Worm (Caenorhabditis elegans): ENCODE data around the gene hrde-1.
A peak's percentile ranks its signal among the peaks of the same experiment; 100 is the strongest.

The hrde-1 gene

DNA sequence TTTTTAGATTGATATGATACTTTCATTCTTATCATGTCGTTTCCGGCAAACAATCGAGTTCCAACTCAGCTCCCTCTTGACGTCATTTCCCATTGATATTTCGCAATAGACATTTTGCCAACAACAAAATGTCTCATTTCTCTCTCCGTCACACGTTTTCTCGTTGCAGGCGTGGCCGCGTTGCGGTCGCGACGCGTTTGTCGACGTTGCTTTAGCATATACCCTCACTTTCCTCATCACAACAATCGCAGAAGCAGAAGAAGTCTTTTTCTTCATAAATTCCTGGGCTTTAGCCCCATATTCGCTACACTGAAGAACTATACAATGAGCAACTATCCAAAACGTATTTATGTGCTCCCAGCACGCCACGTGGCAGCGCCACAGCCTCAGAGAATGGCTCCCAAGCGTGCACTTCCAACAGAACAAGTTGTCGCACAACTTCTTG lies 17.7 kb upstream of the hrde-1 start, which contains the start of gene xbp-1 (continued):
- TF ChIP-seq nhr-42 (GFP tag; IDR thresholded peaks at IDR 0.05) (0 out of 2 replicates have a peak, but pooled peaks have one; percentile 64), nhr-48 (tag; optimal IDR thresholded peaks at IDR 0.05) (peak; percentile 82), dve-1 (tag; optimal IDR thresholded peaks at IDR 0.05; ENCODE audit: insufficient read depth) (peak; percentile 99), unc-130 (GFP tag; optimal IDR thresholded peaks at IDR 0.05) (no peak), hmg-1.1 (GFP tag; IDR thresholded peaks at IDR 0.05) (peak; percentile 75), zag-1 (tag; optimal IDR thresholded peaks at IDR 0.05) (no peak), daf-16 (GFP tag; optimal IDR thresholded peaks at IDR 0.05) (peak; percentile 15 to 92), daf-16 (tag; optimal IDR thresholded peaks at IDR 0.05) (peak; percentile 99), lin-13 (GFP tag; optimal IDR thresholded peaks at IDR 0.05) (peak; percentile 94), aly-2 (tag; optimal IDR thresholded peaks at IDR 0.05) (no peak), D1046.2 (GFP tag; IDR thresholded peaks at IDR 0.05) (no peak), ceh-32 (tag; optimal IDR thresholded peaks at IDR 0.05; ENCODE audit: poor library complexity) (no peak), nhr-41 (GFP tag; IDR thresholded peaks at IDR 0.05) (peak; percentile 79), F49E8.2 (tag; optimal IDR thresholded peaks at IDR 0.05; ENCODE audit: borderline replicate concordance) (no peak), zip-2 (tag; optimal IDR thresholded peaks at IDR 0.05) (peak; percentile 78), ceh-44 (GFP tag; IDR thresholded peaks at IDR 0.05) (no peak), mep-1 (tag; optimal IDR thresholded peaks at IDR 0.05) (peak; percentile 92), nhr-25 (tag; optimal IDR thresholded peaks at IDR 0.05; ENCODE audit: borderline replicate concordance, insufficient read depth) (peak; percentile 78), T26A8.4 (GFP tag; IDR thresholded peaks at IDR 0.05) (peak; percentile 58), mxl-2 (GFP tag; conservative IDR thresholded peaks at IDR 0.05) (0 out of 2 replicates have a peak, but pooled peaks have one; percentile 17), dmd-8 (GFP tag; IDR thresholded peaks at IDR 0.05) (no peak), daf-8 (GFP tag; IDR thresholded peaks at IDR 0.05) (no peak), mdt-29 (GFP tag; IDR thresholded peaks at IDR 0.05) (peak; percentile 49; the same call in 1 of the 2 replicates), sdz-12 (GFP tag; optimal IDR thresholded peaks at IDR 0.05) (peak; percentile 50), F44E2.7 (GFP tag; IDR thresholded peaks at IDR 0.05) (no peak), tra-1 (GFP tag; IDR thresholded peaks at IDR 0.05) (peak; percentile 81), mes-2 (tag; optimal IDR thresholded peaks at IDR 0.05; ENCODE audit: poor library complexity, severe bottlenecking) (peak; percentile 90)

DNA sequence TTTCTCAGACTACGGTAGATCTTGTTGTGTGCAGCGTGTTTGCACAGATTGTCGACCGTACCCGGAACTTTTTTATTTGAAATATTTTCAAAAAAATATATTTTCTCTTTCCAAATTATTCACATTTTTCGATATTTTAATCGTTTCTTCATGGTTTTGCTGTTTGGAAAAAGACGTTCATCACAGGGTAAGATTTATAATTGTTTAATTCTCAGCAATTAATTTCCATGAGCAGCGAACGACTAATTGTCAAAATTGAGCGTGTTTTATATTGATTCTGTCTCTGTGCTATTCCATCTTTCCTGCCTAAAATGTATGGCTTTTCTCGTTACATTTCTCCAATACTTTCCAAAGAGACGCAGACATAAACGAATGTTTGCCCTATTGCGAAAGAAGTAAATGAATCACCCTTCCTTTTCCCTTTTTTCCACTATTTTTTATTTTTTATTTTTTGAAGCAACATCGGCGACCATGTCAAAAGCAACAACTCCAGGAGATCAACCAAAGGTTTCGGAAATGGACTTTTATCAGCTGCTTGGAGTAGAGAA lies 15.2 kb upstream of the hrde-1 start, which contains the start of gene dnj-16:
TSS of gene dnj-16 (plus strand) at position 51 of the 548 bp plus-strand sequence.
- TF ChIP-seq aly-2 (tag; optimal IDR thresholded peaks at IDR 0.05) (no peak), fkh-10 (GFP tag; optimal IDR thresholded peaks at IDR 0.05) (no peak), pqm-1 (tag; optimal IDR thresholded peaks at IDR 0.05) (peak; percentile 36), lsy-2 (tag; optimal IDR thresholded peaks at IDR 0.05) (peak in 1 of 2 experiments; percentile 71), ama-1 (optimal IDR thresholded peaks at IDR 0.05) (no peak), ceh-82 (tag; optimal IDR thresholded peaks at IDR 0.05) (no peak), ceh-32 (tag; optimal IDR thresholded peaks at IDR 0.05; ENCODE audit: poor library complexity) (no peak), set-16 (GFP tag; IDR thresholded peaks at IDR 0.05) (no peak), zip-2 (tag; optimal IDR thresholded peaks at IDR 0.05) (no peak), mdl-1 (tag; optimal IDR thresholded peaks at IDR 0.05) (peak in 1 of 2 experiments; percentile 2), cey-2 (tag; optimal IDR thresholded peaks at IDR 0.05; ENCODE audit: borderline replicate concordance, insufficient read depth) (no peak), mxl-3 (GFP tag; optimal IDR thresholded peaks at IDR 0.05) (no peak), lin-38 (GFP tag; IDR thresholded peaks at IDR 0.05) (no peak), Y5F2A.4 (GFP tag; optimal IDR thresholded peaks at IDR 0.05) (no peak), Y75B8A.6 (GFP tag; IDR thresholded peaks at IDR 0.05) (no peak), dmd-9 (GFP tag; IDR thresholded peaks at IDR 0.05) (no peak), zag-1 (tag; optimal IDR thresholded peaks at IDR 0.05) (no peak), sdz-12 (GFP tag; optimal IDR thresholded peaks at IDR 0.05) (no peak), snpc-4 (tag; optimal IDR thresholded peaks at IDR 0.05) (no peak), nhr-237 (tag; optimal IDR thresholded peaks at IDR 0.05) (no peak), lim-7 (GFP tag; IDR thresholded peaks at IDR 0.05) (no peak), lin-1 (GFP tag; IDR thresholded peaks at IDR 0.05) (no peak), ZK546.5 (tag; optimal IDR thresholded peaks at IDR 0.05) (no peak), saeg-2 (GFP tag; IDR thresholded peaks at IDR 0.05) (no peak), T20F7.1 (GFP tag; optimal IDR thresholded peaks at IDR 0.05) (peak; percentile 3), nhr-41 (GFP tag; IDR thresholded peaks at IDR 0.05) (no peak), pha-4 (GFP tag; IDR thresholded peaks at IDR 0.05) (no peak), pha-4 (tag; optimal IDR thresholded peaks at IDR 0.05) (peak; percentile 49)
